Fruit fly (Drosophila melanogaster): ENCODE measurements around the gene CG10041.

Gene CG10041

dm6 chr3R:12352003-12352402 lies at the start of gene CG10041:
CG10041 (minus strand) TSS chr3R:12352103.
- TF ChIP-seq usp (GFP tag; optimal IDR thresholded peaks at IDR 0.05) (no peak), CG8478 (optimal IDR thresholded peaks at IDR 0.05) (no peak), Dll (optimal IDR thresholded peaks at IDR 0.05) (no peak), EcR (GFP tag; optimal IDR thresholded peaks at IDR 0.05) (no peak), psq (optimal IDR thresholded peaks at IDR 0.05) (no peak)

DNA sequence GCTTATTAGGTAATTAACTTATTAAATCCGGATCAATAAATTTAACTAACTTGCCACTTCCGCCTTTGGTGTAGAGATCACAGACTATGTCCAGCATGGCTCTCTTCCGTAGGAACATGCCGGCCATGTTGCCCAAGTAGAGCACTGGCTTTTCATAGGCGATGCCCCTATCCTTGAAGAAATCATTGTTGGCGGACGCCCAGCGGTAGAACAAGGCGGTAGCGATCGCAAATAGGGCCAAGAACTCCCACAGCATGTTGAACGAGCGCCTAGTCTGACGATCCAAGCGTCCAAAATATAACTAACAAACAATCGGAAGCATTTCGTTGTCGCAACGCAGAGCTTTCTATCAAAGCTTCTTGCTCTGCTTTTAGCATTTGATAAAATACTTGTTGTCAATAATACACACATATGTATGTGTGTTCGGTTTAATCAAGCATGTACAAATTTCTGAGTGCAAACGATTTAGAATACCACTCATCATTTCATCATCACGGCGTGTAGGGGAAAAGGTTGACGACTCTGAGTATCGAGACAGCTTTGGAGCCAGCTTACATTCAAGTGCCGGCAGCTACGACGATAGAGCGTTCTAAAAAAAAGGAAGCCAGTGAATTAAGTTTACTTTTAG lies 46.8 kb upstream of the CG10041 start, which contains the start of gene Cyp9f3:
TSS of gene Cyp9f3 (minus strand) at position 310 of the 628 bp plus-strand sequence.
- TF ChIP-seq CG8478 (optimal IDR thresholded peaks at IDR 0.05) (no peak), pan (optimal IDR thresholded peaks at IDR 0.05) (no peak), usp (GFP tag; optimal IDR thresholded peaks at IDR 0.05) (no peak), EcR (GFP tag; optimal IDR thresholded peaks at IDR 0.05) (no peak), psq (optimal IDR thresholded peaks at IDR 0.05) (no peak), Dll (optimal IDR thresholded peaks at IDR 0.05) (no peak)

dm6 chr3R:12398054-12398453 lies 46.2 kb upstream of the CG10041 start:
- TF ChIP-seq usp (GFP tag; optimal IDR thresholded peaks at IDR 0.05) (no peak), EcR (GFP tag; optimal IDR thresholded peaks at IDR 0.05) (no peak), CG8478 (optimal IDR thresholded peaks at IDR 0.05) (no peak), Dll (optimal IDR thresholded peaks at IDR 0.05) (no peak), pan (optimal IDR thresholded peaks at IDR 0.05) (no peak), psq (optimal IDR thresholded peaks at IDR 0.05) (no peak)

DNA sequence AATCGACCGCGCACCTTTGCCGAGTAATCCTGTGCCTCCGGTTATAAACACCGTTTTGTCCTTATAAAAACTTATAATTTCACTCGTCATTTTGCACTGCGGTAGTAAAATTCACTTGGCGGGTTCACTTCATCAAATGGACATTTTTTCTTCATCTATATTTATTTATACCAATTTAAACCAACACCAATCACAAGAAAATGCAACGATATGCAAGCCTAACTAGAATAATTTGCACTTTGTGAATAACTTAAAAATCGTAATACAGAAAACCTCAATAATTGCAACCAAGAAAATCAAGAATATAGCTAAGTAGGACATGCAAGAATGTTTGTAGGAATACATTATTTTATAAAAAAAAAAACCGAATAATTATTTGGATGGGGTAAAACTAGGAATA lies 44.0 kb upstream of the CG10041 start, which contains the start of the genes CG10096 and CG10097:
TSS of gene CG10096 (minus strand) at position 101 of the 400 bp plus-strand sequence.
TSS of gene CG10097 (minus strand) at position 101 of the 400 bp plus-strand sequence.
- TF ChIP-seq EcR (GFP tag; optimal IDR thresholded peaks at IDR 0.05) (no peak), CG8478 (optimal IDR thresholded peaks at IDR 0.05) (no peak), psq (optimal IDR thresholded peaks at IDR 0.05) (no peak), Dll (optimal IDR thresholded peaks at IDR 0.05) (no peak), pan (optimal IDR thresholded peaks at IDR 0.05) (no peak), usp (GFP tag; optimal IDR thresholded peaks at IDR 0.05) (no peak)

DNA sequence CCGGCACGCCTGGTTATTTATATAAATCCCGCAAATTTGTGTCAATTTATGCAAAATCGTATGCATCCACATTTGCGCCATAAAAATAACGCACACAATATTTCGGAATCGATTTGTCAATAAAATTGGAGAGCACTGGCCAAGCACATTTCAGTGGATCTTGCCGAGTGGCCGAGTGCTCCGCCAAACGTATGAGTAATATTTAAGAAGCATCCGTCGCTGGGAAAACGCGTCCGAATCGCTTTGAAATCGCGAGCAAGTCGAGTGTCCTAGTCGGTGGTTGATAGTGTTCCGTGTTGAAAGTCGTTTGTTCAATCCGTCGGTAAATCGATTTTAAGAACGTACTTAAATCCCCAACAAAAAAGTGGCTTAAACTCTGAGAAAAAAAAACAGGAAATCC lies 35.1 kb upstream of the CG10041 start, which contains the start of gene CG33098:
TSS of gene CG33098 (plus strand) at position 224 of the 400 bp plus-strand sequence.
- TF ChIP-seq usp (GFP tag; optimal IDR thresholded peaks at IDR 0.05) (no peak), CG8478 (optimal IDR thresholded peaks at IDR 0.05) (no peak), EcR (GFP tag; optimal IDR thresholded peaks at IDR 0.05) (no peak), psq (optimal IDR thresholded peaks at IDR 0.05) (no peak), pan (optimal IDR thresholded peaks at IDR 0.05) (no peak), Dll (optimal IDR thresholded peaks at IDR 0.05) (no peak)

DNA sequence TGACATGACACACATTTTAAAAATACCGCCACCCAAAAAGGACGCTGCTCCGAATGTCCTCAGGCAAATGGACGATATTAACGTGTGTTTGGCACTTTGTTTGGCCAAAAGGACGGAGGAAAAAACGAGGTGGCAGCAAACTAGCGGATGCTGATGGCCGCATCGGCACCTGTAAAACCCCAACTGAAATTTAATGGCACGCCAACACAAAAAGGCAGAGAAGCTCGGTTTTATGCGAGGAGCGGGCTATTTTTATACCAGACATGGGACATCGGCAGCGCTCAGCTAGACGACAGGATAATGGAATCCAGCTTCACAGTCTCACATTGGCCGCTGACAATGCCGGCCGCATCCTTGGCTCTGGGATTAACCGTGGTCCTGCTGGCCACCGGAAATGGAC lies 34.0 kb upstream of the CG10041 start, which contains the start of gene Sol1:
TSS of gene Sol1 (plus strand) at position 301 of the 400 bp plus-strand sequence.
- TF ChIP-seq CG8478 (optimal IDR thresholded peaks at IDR 0.05): no peak
- no peak for TF ChIP-seq Dll (optimal IDR thresholded peaks at IDR 0.05)
- no peak for TF ChIP-seq pan (optimal IDR thresholded peaks at IDR 0.05)
- TF ChIP-seq usp (GFP tag; optimal IDR thresholded peaks at IDR 0.05): no peak
- no peak for TF ChIP-seq EcR (GFP tag; optimal IDR thresholded peaks at IDR 0.05)
- TF ChIP-seq psq (optimal IDR thresholded peaks at IDR 0.05): no peak

DNA sequence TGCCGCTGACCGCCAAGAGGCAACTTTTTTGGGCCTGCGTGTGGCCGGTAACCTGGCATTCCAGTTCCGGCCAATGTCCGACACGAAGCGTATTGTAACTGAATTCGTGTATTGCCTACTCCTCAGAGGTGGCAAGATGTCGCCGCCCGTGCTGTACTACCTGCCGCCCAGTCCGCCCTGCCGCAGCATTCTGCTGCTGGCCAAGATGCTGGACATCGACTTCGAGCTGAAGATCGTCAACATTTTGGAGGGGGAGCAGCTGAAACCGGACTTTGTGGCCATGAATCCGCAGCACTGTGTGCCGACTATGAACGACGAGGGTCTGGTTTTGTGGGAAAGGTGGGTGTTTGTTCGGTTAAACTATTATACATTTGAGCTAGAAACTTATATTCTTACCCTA lies 32.4 kb upstream of the CG10041 start:
- TF ChIP-seq pan (optimal IDR thresholded peaks at IDR 0.05) (no peak), Dll (optimal IDR thresholded peaks at IDR 0.05) (no peak), CG8478 (optimal IDR thresholded peaks at IDR 0.05) (no peak), usp (GFP tag; optimal IDR thresholded peaks at IDR 0.05) (no peak), EcR (GFP tag; optimal IDR thresholded peaks at IDR 0.05) (no peak), psq (optimal IDR thresholded peaks at IDR 0.05) (no peak)

DNA sequence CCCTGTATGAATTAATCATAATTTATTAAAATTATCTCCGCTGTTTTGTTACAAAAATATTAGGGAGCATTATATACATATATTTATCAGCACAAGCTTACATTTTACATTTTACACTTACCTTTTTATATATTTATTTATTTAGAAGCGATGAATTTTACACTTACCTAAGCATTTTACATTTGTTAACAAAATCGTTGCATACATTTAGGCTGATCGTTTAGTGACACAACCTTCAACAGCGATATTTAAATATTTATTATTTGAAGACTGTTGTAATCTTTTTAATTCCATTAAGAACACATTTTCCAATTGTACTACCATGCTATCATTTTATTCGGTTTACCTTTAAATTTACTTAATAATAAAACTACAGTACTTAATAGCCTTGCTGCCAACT lies 31.9 kb upstream of the CG10041 start:
- TF ChIP-seq EcR (GFP tag; optimal IDR thresholded peaks at IDR 0.05) (no peak), Dll (optimal IDR thresholded peaks at IDR 0.05) (no peak), psq (optimal IDR thresholded peaks at IDR 0.05) (no peak), usp (GFP tag; optimal IDR thresholded peaks at IDR 0.05) (no peak), pan (optimal IDR thresholded peaks at IDR 0.05) (no peak), CG8478 (optimal IDR thresholded peaks at IDR 0.05) (no peak)

DNA sequence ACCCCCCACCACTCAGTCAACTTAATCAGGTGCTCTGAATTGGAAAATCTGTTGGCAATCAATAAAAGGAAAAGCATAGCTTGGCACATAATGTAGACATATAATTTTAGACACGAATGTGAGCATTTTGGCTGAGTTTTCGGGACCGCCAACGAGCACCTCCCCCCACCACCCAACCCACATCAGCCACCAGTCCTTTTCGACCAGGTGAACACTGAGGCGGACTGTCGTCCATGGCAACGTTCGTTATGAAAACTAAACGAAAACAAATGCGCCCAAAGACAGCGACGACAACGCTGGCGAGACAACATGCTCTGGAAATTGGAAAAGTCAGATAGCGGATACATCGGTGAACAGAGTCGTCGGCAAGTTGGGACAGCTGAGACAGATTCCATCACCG lies 31.1 kb upstream of the CG10041 start, which contains the start of gene GstD11:
TSS of gene GstD11 (plus strand) at position 301 of the 400 bp plus-strand sequence.
- TF ChIP-seq psq (optimal IDR thresholded peaks at IDR 0.05): no peak
- no peak for TF ChIP-seq EcR (GFP tag; optimal IDR thresholded peaks at IDR 0.05)
- no peak for TF ChIP-seq usp (GFP tag; optimal IDR thresholded peaks at IDR 0.05)
- TF ChIP-seq Dll (optimal IDR thresholded peaks at IDR 0.05): no peak
- TF ChIP-seq CG8478 (optimal IDR thresholded peaks at IDR 0.05): no peak
- no peak for TF ChIP-seq pan (optimal IDR thresholded peaks at IDR 0.05)

dm6 chr3R:12382563-12382962 lies 30.7 kb upstream of the CG10041 start, which contains the start of gene CG10035:
CG10035 (minus strand) TSS chr3R:12382691.
- no peak for TF ChIP-seq psq (optimal IDR thresholded peaks at IDR 0.05)
- TF ChIP-seq Dll (optimal IDR thresholded peaks at IDR 0.05): no peak
- no peak for TF ChIP-seq EcR (GFP tag; optimal IDR thresholded peaks at IDR 0.05)
- no peak for TF ChIP-seq CG8478 (optimal IDR thresholded peaks at IDR 0.05)
- TF ChIP-seq usp (GFP tag; optimal IDR thresholded peaks at IDR 0.05): no peak
- no peak for TF ChIP-seq pan (optimal IDR thresholded peaks at IDR 0.05)

DNA sequence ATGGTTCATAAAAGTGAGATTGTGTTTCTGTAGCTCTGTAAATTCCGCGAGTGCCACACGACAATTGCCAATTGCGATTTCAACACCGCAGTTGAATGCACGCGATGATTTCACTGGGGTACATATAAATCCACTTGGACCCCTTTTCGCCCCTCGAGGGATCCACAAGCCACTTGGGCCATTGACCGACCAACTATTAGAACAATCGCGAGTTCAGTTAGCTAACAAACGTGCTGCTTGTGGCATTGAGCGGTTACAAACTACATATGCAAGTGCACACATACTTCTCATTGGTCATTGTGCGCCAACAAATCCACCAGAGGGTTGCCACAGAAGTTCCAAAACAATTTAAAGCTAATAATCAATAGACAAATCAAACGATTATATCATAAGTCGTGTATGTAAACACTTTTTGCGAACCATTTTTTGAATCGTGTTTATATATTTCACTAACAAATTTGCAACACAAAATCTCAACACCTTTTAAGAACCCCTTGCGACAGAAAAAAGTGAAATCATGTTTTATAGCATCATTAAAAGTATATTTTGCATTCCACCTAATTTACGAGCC lies 29.3 kb upstream of the CG10041 start:
- TF ChIP-seq EcR (GFP tag; optimal IDR thresholded peaks at IDR 0.05) (peak in 1 of 2 experiments; percentile 95), psq (optimal IDR thresholded peaks at IDR 0.05) (no peak), CG8478 (optimal IDR thresholded peaks at IDR 0.05) (no peak), usp (GFP tag; optimal IDR thresholded peaks at IDR 0.05) (no peak)

DNA sequence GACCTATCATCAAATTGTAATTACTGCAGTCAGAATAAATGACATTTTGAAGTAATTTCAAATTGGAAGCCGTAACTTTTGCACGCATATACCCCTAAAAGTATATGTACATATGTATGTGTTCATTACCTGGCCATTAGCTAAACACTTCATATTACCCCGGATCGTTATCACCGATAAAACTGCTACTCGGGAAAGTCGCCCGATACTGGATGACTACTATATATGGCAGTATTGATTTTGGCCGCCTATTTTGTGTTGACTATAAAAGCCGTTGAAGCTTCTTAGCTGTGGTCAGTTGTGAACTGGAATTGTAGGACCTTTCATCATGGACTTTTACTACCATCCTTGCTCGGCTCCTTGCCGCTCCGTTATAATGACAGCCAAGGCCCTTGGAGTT lies 27.8 kb upstream of the CG10041 start, which contains the start of gene GstD8:
TSS of gene GstD8 (plus strand) at position 301 of the 400 bp plus-strand sequence.
- TF ChIP-seq CG8478 (optimal IDR thresholded peaks at IDR 0.05) (no peak), usp (GFP tag; optimal IDR thresholded peaks at IDR 0.05) (no peak), pan (optimal IDR thresholded peaks at IDR 0.05) (no peak), psq (optimal IDR thresholded peaks at IDR 0.05) (no peak), EcR (GFP tag; optimal IDR thresholded peaks at IDR 0.05) (no peak), Dll (optimal IDR thresholded peaks at IDR 0.05) (no peak)

Data from whole organism.